Worm (Caenorhabditis elegans) whole organism, young adult: ENCODE data around the gene Y48A6B.7.
"Not testable (repeated sequence)": the region's sequence is repeated elsewhere in the genome, so short reads cannot be mapped to it uniquely, and the experiment has no call there.

ENCODE experiments used
- F22D6.2 ChIP-seq: sonication (generic microtip); optimal IDR thresholded peaks from 2 replicates; lab custom pipeline; 2016; ENCODE audit warnings: mild to moderate bottlenecking, missing genetic modification characterization, missing compliant biosample characterization
- F33H1.4 ChIP-seq: fragments of 200-800 bp; sonication (Bioruptor generic); IDR thresholded peaks from 2 replicates; pipeline ENCODE4 v1.3.6; 2022; ENCODE audit warnings: missing genetic modification reagents, missing genetic modification characterization, missing compliant biosample characterization
- F49E8.2 ChIP-seq: sonication (generic microtip); optimal IDR thresholded peaks from 3 replicates; lab custom pipeline; 2017; ENCODE audit warnings: missing genetic modification characterization, mild to moderate bottlenecking, missing compliant biosample characterization, antibody characterized with exemption, moderate library complexity; ENCODE audit not compliant: insufficient read depth
- K12H6.12 ChIP-seq: fragments of 200-800 bp; sonication (Bioruptor generic); optimal IDR thresholded peaks from 2 replicates; lab custom pipeline; 2018; ENCODE audit warnings: mild to moderate bottlenecking, missing genetic modification characterization, missing compliant biosample characterization
- T26A5.8 ChIP-seq: sonication (generic microtip); optimal IDR thresholded peaks from 2 replicates; lab custom pipeline; 2016; ENCODE audit warnings: missing genetic modification characterization, missing compliant biosample characterization
- Y53F4B.3 ChIP-seq: fragments of 200-800 bp; sonication (Bioruptor generic); IDR thresholded peaks from 2 replicates; pipeline ENCODE4 v1.3.6; 2022; ENCODE audit warnings: missing genetic modification reagents, missing genetic modification characterization, missing compliant biosample characterization
- Y95B8A.8 ChIP-seq: fragments of 200-800 bp; sonication (Bioruptor generic); IDR thresholded peaks from 2 replicates; pipeline ENCODE4 v1.3.6; 2022; ENCODE audit warnings: missing genetic modification reagents, missing genetic modification characterization, missing compliant biosample characterization
- ZK185.1 ChIP-seq: sonication (generic microtip); optimal IDR thresholded peaks from 2 replicates; lab custom pipeline; 2016; ENCODE audit warnings: mild to moderate bottlenecking, missing genetic modification characterization, missing compliant biosample characterization; ENCODE audit not compliant: poor library complexity, severe bottlenecking
- aptf-2 ChIP-seq: fragments of 200-800 bp; sonication (Bioruptor generic); conservative IDR thresholded peaks from 2 replicates; pipeline ENCODE4 v1.3.6; 2022; ENCODE audit warnings: missing genetic modification reagents, missing genetic modification characterization, missing compliant biosample characterization
- bed-1 ChIP-seq: fragments of 200-800 bp; sonication (Bioruptor generic); IDR thresholded peaks from 2 replicates; pipeline ENCODE4 v1.3.6; 2022; ENCODE audit warnings: missing genetic modification reagents, missing genetic modification characterization, missing compliant biosample characterization
- ccch-3 ChIP-seq: fragments of 200-800 bp; sonication (Bioruptor generic); optimal IDR thresholded peaks from 2 replicates; lab custom pipeline; 2018; ENCODE audit warnings: mild to moderate bottlenecking, missing genetic modification characterization, missing compliant biosample characterization
- ceh-100 ChIP-seq: fragments of 200-800 bp; sonication (Bioruptor generic); IDR thresholded peaks from 2 replicates; pipeline ENCODE4 v1.3.6; 2022; ENCODE audit warnings: missing genetic modification reagents, missing genetic modification characterization, missing compliant biosample characterization
- ceh-27 ChIP-seq: fragments of 200-800 bp; sonication (Bioruptor generic); optimal IDR thresholded peaks from 2 replicates; lab custom pipeline; 2018; ENCODE audit warnings: mild to moderate bottlenecking, missing genetic modification characterization, moderate library complexity, missing compliant biosample characterization
- ceh-40 ChIP-seq: fragments of 200-800 bp; sonication (Bioruptor generic); IDR thresholded peaks from 2 replicates; pipeline ENCODE4 v1.3.6; 2022; ENCODE audit warnings: missing genetic modification characterization, missing compliant biosample characterization
- dpff-1 ChIP-seq: sonication (generic microtip); optimal IDR thresholded peaks from 2 replicates; lab custom pipeline; 2017; ENCODE audit warnings: mild to moderate bottlenecking, missing genetic modification characterization, missing compliant biosample characterization
- efl-1 ChIP-seq: fragments of 150-350 bp; optimal IDR thresholded peaks from 2 replicates; lab custom pipeline; 2014; ENCODE audit warnings: missing biosample characterization, missing genetic modification reagents, missing genetic modification characterization
- ekl-4 ChIP-seq: fragments of 200-800 bp; sonication (Bioruptor generic); IDR thresholded peaks from 2 replicates; pipeline ENCODE4 v1.3.6; 2022; ENCODE audit warnings: missing genetic modification reagents, missing genetic modification characterization, missing compliant biosample characterization
- hlh-26 ChIP-seq: fragments of 200-800 bp; sonication (Bioruptor generic); conservative IDR thresholded peaks from 2 replicates; pipeline ENCODE4 v1.3.6; 2022; ENCODE audit warnings: missing genetic modification reagents, missing genetic modification characterization, missing compliant biosample characterization
- let-526 ChIP-seq: fragments of 200-800 bp; sonication (Bioruptor generic); IDR thresholded peaks from 2 replicates; pipeline ENCODE4 v1.3.6; 2022; ENCODE audit warnings: missing genetic modification reagents, missing genetic modification characterization, missing compliant biosample characterization
- lin-35 ChIP-seq, 3 experiments: fragments of 150-350 bp in 2 of 3; sonication (generic microtip) in 1 of 3; optimal IDR thresholded peaks; 2 replicates each; lab custom pipeline; 2014 to 2018; ENCODE audit warnings: missing biosample characterization in 3 of 3, missing genetic modification characterization in 3 of 3, missing genetic modification reagents in 3 of 3
- madf-3 ChIP-seq: fragments of 200-800 bp; sonication (Bioruptor generic); IDR thresholded peaks from 2 replicates; pipeline ENCODE4 v1.3.6; 2022; ENCODE audit warnings: missing genetic modification reagents, missing genetic modification characterization, missing compliant biosample characterization
- madf-6 ChIP-seq: fragments of 200-800 bp; sonication (Bioruptor generic); IDR thresholded peaks from 2 replicates; pipeline ENCODE4 v1.3.6; 2022; ENCODE audit warnings: missing genetic modification reagents, missing genetic modification characterization, missing compliant biosample characterization
- mxl-1 ChIP-seq: sonication (generic microtip); optimal IDR thresholded peaks from 2 replicates; lab custom pipeline; 2016; ENCODE audit warnings: missing genetic modification characterization, missing compliant biosample characterization
- nfya-1 ChIP-seq: sonication (generic microtip); optimal IDR thresholded peaks from 2 replicates; lab custom pipeline; 2017; ENCODE audit warnings: antibody characterized with exemption, missing compliant biosample characterization, missing genetic modification characterization, borderline replicate concordance; ENCODE audit not compliant: insufficient read depth
- nhr-120 ChIP-seq: fragments of 200-800 bp; sonication (Bioruptor generic); IDR thresholded peaks from 2 replicates; pipeline ENCODE4 v1.3.6; 2022; ENCODE audit warnings: missing genetic modification characterization, missing compliant biosample characterization
- nhr-27 ChIP-seq: fragments of 200-800 bp; sonication (Bioruptor generic); optimal IDR thresholded peaks from 2 replicates; lab custom pipeline; 2018; ENCODE audit warnings: mild to moderate bottlenecking, missing genetic modification characterization, moderate library complexity, missing compliant biosample characterization
- nhr-90 ChIP-seq: sonication (generic microtip); optimal IDR thresholded peaks from 2 replicates; lab custom pipeline; 2016; ENCODE audit warnings: missing genotype, mild to moderate bottlenecking, missing genetic modification characterization, missing compliant biosample characterization
- rcor-1 ChIP-seq: fragments of 200-800 bp; sonication (Bioruptor generic); IDR thresholded peaks from 2 replicates; pipeline ENCODE4 v1.3.6; 2022; ENCODE audit warnings: missing genetic modification reagents, missing genetic modification characterization, missing compliant biosample characterization
- snpc-4 ChIP-seq, 5 experiments: fragments of 150-350 bp in 1 of 5; sonication (generic microtip) in 4 of 5; optimal IDR thresholded peaks; 2 replicates each; lab custom pipeline; 2014 to 2018; ENCODE audit warnings: missing genetic modification characterization in 5 of 5, missing biosample characterization in 3 of 5, antibody characterized with exemption in 2 of 5, mild to moderate bottlenecking in 2 of 5, missing compliant biosample characterization in 2 of 5, missing genotype in 2 of 5, moderate library complexity in 2 of 5, missing genetic modification reagents in 1 of 5
- tbp1 ChIP-seq: fragments of 200-800 bp; sonication (Bioruptor generic); optimal IDR thresholded peaks from 2 replicates; lab custom pipeline; 2018; ENCODE audit warnings: mild to moderate bottlenecking, missing genetic modification characterization, missing compliant biosample characterization
- tlf-1 ChIP-seq: fragments of 200-800 bp; sonication (Bioruptor generic); optimal IDR thresholded peaks from 2 replicates; lab custom pipeline; 2018; ENCODE audit warnings: mild to moderate bottlenecking, missing genetic modification characterization, missing compliant biosample characterization
- unc-62 ChIP-seq: fragments of 150-350 bp; optimal IDR thresholded peaks from 2 replicates; lab custom pipeline; 2014; ENCODE audit warnings: missing biosample characterization, missing genetic modification reagents, missing genetic modification characterization
- ztf-18 ChIP-seq: sonication (generic microtip); optimal IDR thresholded peaks from 2 replicates; lab custom pipeline; 2016; ENCODE audit warnings: missing genotype, mild to moderate bottlenecking, missing genetic modification characterization, missing compliant biosample characterization
- ztf-28 ChIP-seq: fragments of 200-800 bp; sonication (Bioruptor generic); IDR thresholded peaks from 2 replicates; pipeline ENCODE4 v1.3.6; 2022; ENCODE audit warnings: missing genetic modification reagents, missing genetic modification characterization, missing compliant biosample characterization
- ztf-6 ChIP-seq: fragments of 200-800 bp; sonication (Bioruptor generic); IDR thresholded peaks from 2 replicates; pipeline ENCODE4 v1.3.6; 2022; ENCODE audit warnings: missing genetic modification reagents, missing genetic modification characterization, missing compliant biosample characterization

Y48A6B.7 gene

DNA sequence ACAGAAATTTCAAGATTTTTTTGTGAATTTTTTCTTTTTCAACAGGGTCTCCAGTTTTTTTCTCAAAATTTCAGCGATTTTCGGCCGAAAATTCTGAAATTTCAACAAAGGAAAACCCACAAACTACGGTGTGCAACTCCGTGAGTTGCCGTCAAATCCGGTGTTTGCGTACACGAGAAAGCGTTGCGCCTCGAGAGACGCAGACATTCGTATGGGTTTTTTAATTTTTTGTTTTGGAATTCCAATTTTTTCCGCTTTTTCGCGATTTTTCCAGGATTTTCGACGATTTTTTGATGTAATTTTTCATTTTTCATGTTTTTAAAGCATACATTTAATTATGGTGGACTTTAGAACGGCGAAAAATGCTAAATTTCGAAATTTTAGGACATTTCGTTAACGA, 9.8 kb upstream of the Y48A6B.7 start (continued):
- no peak for TF ChIP-seq bed-1 (GFP tag; lab: Robert Waterston, UW)

- TF ChIP-seq hlh-26 (GFP tag; lab: Robert Waterston, UW) (no peak), tbp1 (GFP tag; lab: Kevin White, UChicago) (no peak), tlf-1 (no peak), aptf-2 (GFP tag; lab: Robert Waterston, UW) (no peak), ztf-18 (tag; lab: Kevin White, UChicago) (no peak), snpc-4 (GFP tag; optimal IDR thresholded peaks at IDR 0.05; lab: Kevin White, UChicago) (no peak), snpc-4 (tag; optimal IDR thresholded peaks at IDR 0.05; lab: Kevin White, UChicago) (no peak), mxl-1 (no peak), lin-35 (GFP tag; optimal IDR thresholded peaks at IDR 0.05; lab: Kevin White, UChicago) (no peak), nhr-120 (GFP tag; lab: Robert Waterston, UW) (no peak), Y53F4B.3 (GFP tag; lab: Robert Waterston, UW) (no peak), Y95B8A.8 (no peak), F22D6.2 (no peak)
- TF ChIP-seq, all 124 proteins: peak for 0
Observed at ce11 chrIII:11032872-11033271, 6.5 kb upstream of the Y48A6B.7 start, which contains the start of gene Y48A6B.9. TSS of gene Y48A6B.9 (plus strand) at chrIII:11033172.

- TF ChIP-seq ztf-28 (GFP tag; lab: Robert Waterston, UW) (no peak), madf-6 (GFP tag; lab: Robert Waterston, UW) (no peak), ceh-100 (GFP tag; lab: Robert Waterston, UW) (no peak), unc-62 (GFP tag; lab: Kevin White, UChicago) (no peak), ceh-40 (GFP tag; lab: Robert Waterston, UW) (no peak), ztf-6 (GFP tag; lab: Robert Waterston, UW) (no peak)
Observed at ce11 chrIII:11031309-11031708, 4.9 kb upstream of the Y48A6B.7 start, which contains the start of gene Y48A6B.14. TSS of gene Y48A6B.14 (plus strand) at chrIII:11031609.

DNA sequence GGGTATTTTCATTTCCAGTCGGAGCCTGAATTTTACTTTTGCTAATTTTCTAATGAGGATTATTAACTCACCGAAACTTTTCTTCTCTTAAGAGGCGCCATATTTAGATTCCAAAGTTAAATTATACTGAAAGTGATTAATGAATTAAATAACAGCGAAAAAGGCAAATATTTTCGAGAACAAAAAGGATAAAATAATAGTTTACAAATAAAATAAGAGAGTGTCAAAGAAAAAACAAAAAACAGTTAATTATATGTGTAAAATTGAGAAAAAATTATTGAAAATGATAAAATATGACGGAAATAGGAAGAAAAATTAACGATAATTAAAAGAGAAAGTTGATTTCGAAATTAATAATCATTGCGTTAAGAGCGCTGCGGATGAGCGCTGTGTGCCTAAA, 3.0 kb upstream of the Y48A6B.7 start, which contains the start of gene Y48A6B.8:
Gene Y48A6B.8 (minus strand): TSS at position 101 of the 400 bp plus-strand sequence.
- not testable (repeated sequence) for TF ChIP-seq ZK185.1 (tag; lab: Kevin White, UChicago); nhr-27 (tag; lab: Kevin White, UChicago); ceh-40 (GFP tag; lab: Robert Waterston, UW)

DNA sequence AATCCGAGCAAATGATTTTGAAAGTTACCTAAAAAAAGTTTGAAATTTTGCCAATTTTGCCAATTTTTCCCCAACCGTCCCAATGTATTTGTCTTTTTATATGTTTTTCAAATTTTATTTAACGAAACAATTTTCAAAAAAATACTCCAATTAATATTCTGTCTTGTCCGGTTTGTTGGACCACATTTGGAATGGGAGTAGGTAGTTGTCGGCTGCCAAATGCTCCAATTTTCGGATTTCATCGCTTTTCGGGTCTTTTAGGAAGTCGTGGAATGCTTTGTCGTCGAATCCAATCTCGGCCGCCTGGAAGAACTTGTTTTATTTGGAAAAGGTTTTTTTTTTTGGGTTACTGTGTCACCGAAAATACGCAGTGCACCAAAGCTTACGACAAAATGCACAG, 1.2 kb downstream of the Y48A6B.7 start:
- TF ChIP-seq F49E8.2 (tag; lab: Kevin White, UChicago) (no peak), madf-3 (GFP tag; lab: Robert Waterston, UW) (no peak), ceh-27 (GFP tag; lab: Kevin White, UChicago) (no peak), K12H6.12 (no peak), nhr-90 (tag; lab: Kevin White, UChicago) (no peak), aptf-2 (GFP tag; lab: Robert Waterston, UW) (no peak), efl-1 (GFP tag; lab: Kevin White, UChicago) (no peak), nfya-1 (tag; lab: Kevin White, UChicago) (no peak), let-526 (GFP tag; lab: Robert Waterston, UW) (no peak), ZK185.1 (tag; lab: Kevin White, UChicago) (no peak), rcor-1 (GFP tag; lab: Robert Waterston, UW) (no peak), dpff-1 (tag; lab: Kevin White, UChicago) (no peak), ekl-4 (GFP tag; lab: Robert Waterston, UW) (no peak), ztf-6 (GFP tag; lab: Robert Waterston, UW) (no peak), T26A5.8 (tag; lab: Kevin White, UChicago) (no peak), F33H1.4 (GFP tag; lab: Robert Waterston, UW) (no peak), ccch-3 (GFP tag; lab: Kevin White, UChicago) (no peak)
